Worm (Caenorhabditis elegans): ENCODE results near the gene F22F7.8.
"Not testable (repeated sequence)": the region's sequence is repeated elsewhere in the genome, so short reads cannot be mapped to it uniquely, and the experiment has no call there.

ce11 chrV:2085745-2086267 lies 36.0 kb downstream of the F22F7.8 start, which contains the start of gene F36F12.3:
- not testable (repeated sequence) for TF ChIP-seq him-1, W03F9.2, dao-5 (tag; optimal IDR thresholded peaks at IDR 0.05)

Measured in whole organism, L4/young adult.